Fruit fly (Drosophila melanogaster) whole organism, wandering third instar larva: Measurements from ENCODE around the gene soti.

ENCODE experiments used
- Jra ChIP-seq: sonication (Bioruptor generic); optimal IDR thresholded peaks from 2 replicates; lab custom pipeline; 2016; ENCODE audit warnings: missing biosample characterization, missing genetic modification characterization
- Myc ChIP-seq: fragments of >200 bp; optimal IDR thresholded peaks from 2 replicates; lab custom pipeline; 2017
- Rel ChIP-seq, 2 experiments: fragments of 200-800 bp; sonication (Bioruptor generic) in 1 of 2; optimal IDR thresholded peaks; 2 replicates in 1 of 2; 3 replicates in 1 of 2; lab custom pipeline; 2016 to 2019; ENCODE audit warnings: mild to moderate bottlenecking in 2 of 2, missing biosample characterization in 2 of 2, missing genetic modification characterization in 2 of 2, moderate library complexity in 1 of 2
- br ChIP-seq: fragments of 200-800 bp; sonication (Bioruptor generic); optimal IDR thresholded peaks from 2 replicates; lab custom pipeline; 2016; ENCODE audit warnings: missing biosample characterization, missing genetic modification characterization

DNA sequence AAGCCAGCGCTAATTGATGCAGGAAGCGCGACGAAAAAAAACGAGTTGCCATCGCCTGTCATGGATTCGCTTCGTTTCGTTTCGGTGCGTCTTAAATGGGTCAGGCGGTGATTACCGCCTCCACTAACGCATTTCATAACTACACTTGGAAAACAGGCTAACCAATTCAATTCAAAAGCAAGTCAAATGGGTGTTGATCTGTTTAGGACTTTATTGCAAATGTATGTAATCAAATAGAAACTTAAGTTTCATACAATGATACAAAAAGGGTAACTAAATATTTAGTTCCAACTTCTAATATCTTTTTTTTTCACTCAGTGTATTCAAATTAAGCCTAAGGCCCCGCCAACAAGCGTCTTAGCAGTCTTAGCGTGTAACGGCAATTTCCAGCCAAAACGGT, 43.3 kb upstream of the soti start:
- TF ChIP-seq br, result no peak
- TF ChIP-seq Rel (GFP tag; optimal IDR thresholded peaks at IDR 0.05; lab: Kevin White, UChicago), result no peak
- TF ChIP-seq Rel (tag; optimal IDR thresholded peaks at IDR 0.05; lab: Kevin White, UChicago), result no peak
- TF ChIP-seq Myc, result no peak
- TF ChIP-seq Jra (GFP tag; lab: Kevin White, UChicago), result no peak
